Fruit fly (Drosophila melanogaster): ENCODE measurements around the gene CG46281.

Gene CG46281

DNA sequence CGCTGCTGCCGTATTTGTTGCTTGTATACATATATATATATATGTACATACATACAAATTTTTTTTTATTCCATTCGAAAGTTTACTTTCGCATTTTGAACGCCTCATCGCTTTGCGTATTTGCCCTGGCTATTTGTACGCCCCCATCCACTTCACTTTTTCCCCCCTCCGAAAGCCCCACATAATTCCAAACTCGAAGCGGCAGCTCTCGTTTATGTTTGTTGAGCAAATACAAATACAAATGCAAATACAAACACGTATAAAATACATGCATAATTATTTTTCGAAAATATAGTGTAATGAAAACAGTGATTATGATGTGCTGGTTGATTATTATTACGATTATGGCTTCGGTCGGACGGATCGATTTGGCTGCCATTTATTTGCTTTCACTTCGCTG lies 37.9 kb upstream of the CG46281 start (continued):
- TF ChIP-seq sisA (GFP tag; IDR thresholded peaks at IDR 0.05): peak; percentile 27; the same call in 1 of the 2 replicates
- peak; percentile 26 for TF ChIP-seq mam (GFP tag; optimal IDR thresholded peaks at IDR 0.05)
- peak; percentile 52 for TF ChIP-seq ind (GFP tag; optimal IDR thresholded peaks at IDR 0.05)
- TF ChIP-seq cato (GFP tag; optimal IDR thresholded peaks at IDR 0.05; ENCODE audit: borderline replicate concordance): peak; percentile 71
- TF ChIP-seq NK7.1 (GFP tag; optimal IDR thresholded peaks at IDR 0.05): peak; percentile 62
- peak; percentile 45 for TF ChIP-seq CG10462 (GFP tag; optimal IDR thresholded peaks at IDR 0.05)
- peak; percentile 75 for TF ChIP-seq HmgZ (tag; optimal IDR thresholded peaks at IDR 0.05)
- peak; percentile 72 for TF ChIP-seq zen (tag; optimal IDR thresholded peaks at IDR 0.05)
- peak; percentile 78 for TF ChIP-seq phol (tag; optimal IDR thresholded peaks at IDR 0.05)
- TF ChIP-seq Nf-YB (GFP tag; optimal IDR thresholded peaks at IDR 0.05): peak; percentile 80
- TF ChIP-seq CG6254 (GFP tag; optimal IDR thresholded peaks at IDR 0.05): peak; percentile 85
- peak; percentile 71 for TF ChIP-seq CG14965 (GFP tag; optimal IDR thresholded peaks at IDR 0.05; ENCODE audit: borderline replicate concordance)
- TF ChIP-seq CG11247 (GFP tag; IDR thresholded peaks at IDR 0.05): peak; percentile 64
- TF ChIP-seq YL-1 (GFP tag; optimal IDR thresholded peaks at IDR 0.05): peak; percentile 45
- TF ChIP-seq sc (optimal IDR thresholded peaks at IDR 0.05): no peak
- peak; percentile 93 for TF ChIP-seq sc (GFP tag; optimal IDR thresholded peaks at IDR 0.05)
- TF ChIP-seq Optix (GFP tag; IDR thresholded peaks at IDR 0.05): peak; percentile 42; the same call in 1 of the 3 replicates
- peak; percentile 71 for TF ChIP-seq pum (GFP tag; optimal IDR thresholded peaks at IDR 0.05)
- TF ChIP-seq CG15514 (GFP tag; optimal IDR thresholded peaks at IDR 0.05): peak; percentile 76
- TF ChIP-seq NC2α (GFP tag; optimal IDR thresholded peaks at IDR 0.05): peak; percentile 64
- peak; percentile 63 for TF ChIP-seq CTCF (GFP tag; optimal IDR thresholded peaks at IDR 0.05)
- TF ChIP-seq Mad (GFP tag; optimal IDR thresholded peaks at IDR 0.05): peak; percentile 72
- TF ChIP-seq hbn (GFP tag; IDR thresholded peaks at IDR 0.05; ENCODE audit: partially characterized antibody): no peak
- TF ChIP-seq CG4328 (GFP tag; optimal IDR thresholded peaks at IDR 0.05): peak; percentile 70
- TF ChIP-seq CG13775 (GFP tag; optimal IDR thresholded peaks at IDR 0.05): peak; percentile 37
- TF ChIP-seq Sox102F (GFP tag; optimal IDR thresholded peaks at IDR 0.05): peak; percentile 96
- TF ChIP-seq CG14860 (GFP tag; IDR thresholded peaks at IDR 0.05; ENCODE audit: partially characterized antibody): no peak
- peak; percentile 77 for TF ChIP-seq fd3F (GFP tag; optimal IDR thresholded peaks at IDR 0.05)
- peak; percentile 77 for TF ChIP-seq ranshi (GFP tag; IDR thresholded peaks at IDR 0.05)
- TF ChIP-seq Aef1 (GFP tag; IDR thresholded peaks at IDR 0.05): peak; percentile 17; the same call in 1 of the 3 replicates
- peak; percentile 88 for TF ChIP-seq NC2β (GFP tag; optimal IDR thresholded peaks at IDR 0.05)
- no peak for TF ChIP-seq Taf1 (GFP tag; IDR thresholded peaks at IDR 0.05)
- peak; percentile 87 for TF ChIP-seq CG12236 (GFP tag; optimal IDR thresholded peaks at IDR 0.05)
- TF ChIP-seq unc-4 (GFP tag; IDR thresholded peaks at IDR 0.05; ENCODE audit: partially characterized antibody): no peak
- TF ChIP-seq Med (GFP tag): peak; percentile 97
- peak; percentile 85 for TF ChIP-seq Fer3 (tag; optimal IDR thresholded peaks at IDR 0.05)
- peak; percentile 97 for TF ChIP-seq lab (GFP tag; optimal IDR thresholded peaks at IDR 0.05)
- peak; percentile 60 for TF ChIP-seq CHES-1-like (GFP tag; optimal IDR thresholded peaks at IDR 0.05)
- peak; percentile 83 for TF ChIP-seq CG5245 (GFP tag; optimal IDR thresholded peaks at IDR 0.05)
- peak; percentile 93 for TF ChIP-seq sqz (GFP tag; optimal IDR thresholded peaks at IDR 0.05)
- TF ChIP-seq ham (GFP tag; IDR thresholded peaks at IDR 0.05): no peak
- TF ChIP-seq crol (GFP tag; IDR thresholded peaks at IDR 0.05): peak; percentile 65
- TF ChIP-seq lola (GFP tag; optimal IDR thresholded peaks at IDR 0.05): peak in 1 of 3 experiments; percentile 87
- TF ChIP-seq CG13287 (GFP tag; IDR thresholded peaks at IDR 0.05; ENCODE audit: partially characterized antibody): no peak
- 0 out of 2 replicates have a peak, but pooled peaks have one; percentile 16 for TF ChIP-seq Rx (GFP tag; IDR thresholded peaks at IDR 0.05)
- TF ChIP-seq ttk (GFP tag; IDR thresholded peaks at IDR 0.05): peak; percentile 55; the same call in 1 of the 2 replicates
- TF ChIP-seq jigr1 (GFP tag; IDR thresholded peaks at IDR 0.05): no peak
- peak; percentile 97 for TF ChIP-seq CG15696 (tag; optimal IDR thresholded peaks at IDR 0.05)
- TF ChIP-seq HmgD (GFP tag; optimal IDR thresholded peaks at IDR 0.05): no peak
- TF ChIP-seq crc (GFP tag; optimal IDR thresholded peaks at IDR 0.05): peak; percentile 62
- TF ChIP-seq kah (GFP tag; optimal IDR thresholded peaks at IDR 0.05): peak; percentile 82

All from whole organism, embryonic.